Fruit fly (Drosophila melanogaster): ENCODE results near the gene Sfp24Bd.

DNA sequence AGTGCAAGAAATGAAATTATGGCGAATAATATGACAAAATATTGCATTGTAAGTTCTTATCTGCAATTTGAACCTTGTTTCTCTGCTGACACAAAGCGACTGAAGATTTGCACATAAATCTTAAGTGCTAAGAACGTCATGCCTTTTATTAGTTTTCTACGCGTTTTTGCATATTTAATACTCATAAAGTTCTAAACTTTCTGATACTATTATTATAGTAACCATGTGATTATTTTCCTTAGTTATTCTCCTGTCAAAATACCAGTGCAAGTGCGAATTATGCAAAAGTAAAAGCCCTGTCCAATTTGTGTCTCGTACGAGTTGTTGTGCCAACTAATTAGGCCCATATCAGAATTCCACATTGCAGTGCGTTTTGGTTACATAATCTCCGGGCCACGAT is 1.5 kb upstream of the Sfp24Bd start, which contains the start of gene Sfp24Bc:
- no peak for TF ChIP-seq Aef1 (GFP tag; IDR thresholded peaks at IDR 0.05)
- no peak for TF ChIP-seq unpg (GFP tag; optimal IDR thresholded peaks at IDR 0.05)
- no peak for TF ChIP-seq CG10431 (GFP tag; optimal IDR thresholded peaks at IDR 0.05)
